Fruit fly (Drosophila melanogaster) whole organism, prepupa: ENCODE measurements around the gene Trim9.

Experiments used
- CG3032 ChIP-seq: fragments of 200-800 bp; optimal IDR thresholded peaks from 2 replicates; lab custom pipeline; 2019; ENCODE audit warnings: missing biosample characterization, mild to moderate bottlenecking, missing genetic modification characterization, moderate library complexity
- Eip78C ChIP-seq: fragments of 200-800 bp; sonication (Bioruptor generic); peaks from one replicate; lab custom pipeline; 2016; ENCODE audit warnings: missing biosample characterization, missing genetic modification characterization
- Hr39 ChIP-seq: fragments of 200-800 bp; sonication (Bioruptor generic); optimal IDR thresholded peaks from 2 replicates; lab custom pipeline; 2016; ENCODE audit warnings: missing biosample characterization, missing genetic modification characterization
- Met ChIP-seq: fragments of 200-800 bp; sonication (Bioruptor generic); optimal IDR thresholded peaks from 3 replicates; lab custom pipeline; 2016; ENCODE audit warnings: missing biosample characterization, missing genetic modification characterization
- Sox102F ChIP-seq: fragments of 200-800 bp; sonication (Bioruptor generic); optimal IDR thresholded peaks from 2 replicates; lab custom pipeline; 2016; ENCODE audit warnings: missing biosample characterization, mild to moderate bottlenecking, missing genetic modification characterization
- eg ChIP-seq: fragments of 200-800 bp; sonication (Bioruptor generic); IDR thresholded peaks from 3 replicates; pipeline ENCODE4 v1.3.6; 2022; ENCODE audit warnings: missing biosample characterization, missing genetic modification characterization
- esn ChIP-seq: fragments of 200-800 bp; sonication (Bioruptor generic); optimal IDR thresholded peaks from 2 replicates; lab custom pipeline; 2016; ENCODE audit warnings: missing biosample characterization, mild to moderate bottlenecking, missing genetic modification characterization, moderate library complexity
- spab ChIP-seq: fragments of 200-800 bp; sonication (Bioruptor generic); optimal IDR thresholded peaks from 2 replicates; lab custom pipeline; 2017; ENCODE audit warnings: missing biosample characterization, mild to moderate bottlenecking, missing genetic modification characterization, missing genetic modification reagents

dm6 chr2L:10647720-10648349 lies 103.2 kb downstream of the Trim9 start:
- no peak for TF ChIP-seq Met
- no peak for TF ChIP-seq Hr39 (GFP tag; lab: Kevin White, UChicago)
- no peak for TF ChIP-seq CG3032 (tag; lab: Kevin White, UChicago)
- no peak for TF ChIP-seq esn (GFP tag; lab: Kevin White, UChicago)
- no peak for TF ChIP-seq eg (GFP tag; lab: Robert Waterston, UW)
- no peak for TF ChIP-seq Sox102F (GFP tag; lab: Kevin White, UChicago)
- no peak for TF ChIP-seq Eip78C (GFP tag; lab: Kevin White, UChicago)
- no peak for TF ChIP-seq spab (GFP tag; lab: Kevin White, UChicago)
